Worm (Caenorhabditis elegans): ENCODE results near the gene F44E7.5.

DNA sequence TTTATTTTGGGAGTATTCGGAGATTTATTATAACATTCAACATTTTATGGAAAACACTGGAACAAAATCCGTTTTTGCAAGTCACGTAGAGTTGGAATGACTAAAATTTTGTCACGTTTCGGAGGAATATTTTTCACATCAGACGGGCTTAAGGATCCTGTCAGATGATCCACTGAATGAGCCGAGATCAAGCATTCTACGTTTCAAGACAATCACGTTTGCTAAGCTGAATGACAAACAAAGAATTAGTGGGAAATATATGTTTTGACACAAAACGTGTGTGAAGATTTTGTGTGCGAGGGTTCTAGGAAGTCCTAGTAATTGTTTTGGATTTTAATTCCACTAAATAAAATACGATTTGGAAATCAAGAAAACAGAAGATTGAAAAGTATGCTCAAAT lies 41.3 kb downstream of the F44E7.5 start:
- TF ChIP-seq him-1 (tag; optimal IDR thresholded peaks at IDR 0.05) (no peak), W03F9.2 (tag; optimal IDR thresholded peaks at IDR 0.05) (no peak), dao-5 (tag; optimal IDR thresholded peaks at IDR 0.05) (no peak)
